Fruit fly (Drosophila melanogaster): ENCODE results near the gene His2Av.

Gene His2Av

dm6 chr3R:26888086-26888724, 21.5 kb downstream of the His2Av start (continued):
- no peak for TF ChIP-seq CG34224 (GFP tag; IDR thresholded peaks at IDR 0.05; ENCODE audit: partially characterized antibody)
- TF ChIP-seq br (optimal IDR thresholded peaks at IDR 0.05) = no peak
- no peak for TF ChIP-seq gt (GFP tag; IDR thresholded peaks at IDR 0.05)
- TF ChIP-seq Optix (GFP tag; IDR thresholded peaks at IDR 0.05) = no peak
- no peak for TF ChIP-seq NK7.1 (GFP tag; optimal IDR thresholded peaks at IDR 0.05)
- TF ChIP-seq CG14860 (GFP tag; IDR thresholded peaks at IDR 0.05; ENCODE audit: partially characterized antibody) = no peak
- TF ChIP-seq CG2202 (tag; optimal IDR thresholded peaks at IDR 0.05) = no peak
- TF ChIP-seq CG2116 (GFP tag; optimal IDR thresholded peaks at IDR 0.05) = no peak
- TF ChIP-seq lab (GFP tag; optimal IDR thresholded peaks at IDR 0.05) = peak; percentile 57
- TF ChIP-seq sisA (GFP tag; IDR thresholded peaks at IDR 0.05) = no peak
- TF ChIP-seq CG17361 (GFP tag; IDR thresholded peaks at IDR 0.05) = peak; percentile 68
- TF ChIP-seq psq (GFP tag; optimal IDR thresholded peaks at IDR 0.05) = no peak
- peak; percentile 89 for TF ChIP-seq cad (GFP tag; optimal IDR thresholded peaks at IDR 0.05)
- TF ChIP-seq tgo (GFP tag; IDR thresholded peaks at IDR 0.05) = peak; percentile 57; the same call in 2 of the 3 replicates
- TF ChIP-seq CG14667 (GFP tag; IDR thresholded peaks at IDR 0.05) = no peak
- TF ChIP-seq Six4 (GFP tag; optimal IDR thresholded peaks at IDR 0.05) = no peak
- peak; percentile 27 for TF ChIP-seq CG12769 (tag; optimal IDR thresholded peaks at IDR 0.05)
- peak; percentile 55; the same call in 1 of the 2 replicates for TF ChIP-seq CG6689 (GFP tag; IDR thresholded peaks at IDR 0.05)
- TF ChIP-seq Deaf1 (tag; optimal IDR thresholded peaks at IDR 0.05) = peak; percentile 27
- TF ChIP-seq CG2712 (tag; optimal IDR thresholded peaks at IDR 0.05) = peak; percentile 56
- TF ChIP-seq CG8765 (GFP tag; IDR thresholded peaks at IDR 0.05) = no peak
- peak; percentile 42; the same call in 1 of the 3 replicates for TF ChIP-seq so (GFP tag; IDR thresholded peaks at IDR 0.05)
- TF ChIP-seq Fer3 (tag; optimal IDR thresholded peaks at IDR 0.05) = peak; percentile 5
- TF ChIP-seq CG17328 (GFP tag; IDR thresholded peaks at IDR 0.05) = 0 out of 2 replicates have a peak, but pooled peaks have one; percentile 31
- no peak for TF ChIP-seq dati (GFP tag; IDR thresholded peaks at IDR 0.05)
- no peak for TF ChIP-seq emc (GFP tag; optimal IDR thresholded peaks at IDR 0.05)
- peak; percentile 48; the same call in 1 of the 2 replicates for TF ChIP-seq Rfx (GFP tag; IDR thresholded peaks at IDR 0.05)
- no peak for TF ChIP-seq unc-4 (GFP tag; IDR thresholded peaks at IDR 0.05; ENCODE audit: partially characterized antibody)
- no peak for TF ChIP-seq CG14965 (GFP tag; optimal IDR thresholded peaks at IDR 0.05; ENCODE audit: borderline replicate concordance)
- TF ChIP-seq pan (optimal IDR thresholded peaks at IDR 0.05) = no peak
- TF ChIP-seq pan (GFP tag; optimal IDR thresholded peaks at IDR 0.05 in 1 of 2, IDR thresholded peaks at IDR 0.05 in 1 of 2) = peak in 1 of 2 experiments; percentile 62
- peak; percentile 21 for TF ChIP-seq Camta (GFP tag; optimal IDR thresholded peaks at IDR 0.05)
- TF ChIP-seq yki (optimal IDR thresholded peaks at IDR 0.05) = no peak
- no peak for TF ChIP-seq CG11085 (GFP tag; IDR thresholded peaks at IDR 0.05)
- no peak for TF ChIP-seq Lpt (GFP tag; optimal IDR thresholded peaks at IDR 0.05)
- no peak for TF ChIP-seq tio (GFP tag; optimal IDR thresholded peaks at IDR 0.05)
- TF ChIP-seq bcd (GFP tag; optimal IDR thresholded peaks at IDR 0.05) = peak; percentile 4
- TF ChIP-seq CG42726 (GFP tag; IDR thresholded peaks at IDR 0.05; ENCODE audit: partially characterized antibody) = no peak
- no peak for TF ChIP-seq CG33213 (GFP tag; optimal IDR thresholded peaks at IDR 0.05)
- peak; percentile 13 for TF ChIP-seq gro (GFP tag; optimal IDR thresholded peaks at IDR 0.05)
- TF ChIP-seq otp (GFP tag; IDR thresholded peaks at IDR 0.05) = no peak
- TF ChIP-seq CG17385 (GFP tag; optimal IDR thresholded peaks at IDR 0.05) = peak; percentile 55
- TF ChIP-seq bbx (GFP tag; IDR thresholded peaks at IDR 0.05; ENCODE audit: partially characterized antibody) = no peak
- peak; percentile 24 for TF ChIP-seq CG1529 (GFP tag; optimal IDR thresholded peaks at IDR 0.05)
- TF ChIP-seq CG31388 (GFP tag; optimal IDR thresholded peaks at IDR 0.05) = no peak
- peak; percentile 31 for TF ChIP-seq CG12299 (tag; optimal IDR thresholded peaks at IDR 0.05)
- no peak for TF ChIP-seq CG13287 (GFP tag; IDR thresholded peaks at IDR 0.05; ENCODE audit: partially characterized antibody)
- TF ChIP-seq Antp (GFP tag; optimal IDR thresholded peaks at IDR 0.05) = no peak
- peak; percentile 30; the same call in 1 of the 2 replicates for TF ChIP-seq Oaz (GFP tag; IDR thresholded peaks at IDR 0.05)
- TF ChIP-seq CG15073 (GFP tag; optimal IDR thresholded peaks at IDR 0.05) = no peak
- no peak for TF ChIP-seq GATAe (GFP tag; conservative IDR thresholded peaks at IDR 0.05)
- no peak for TF ChIP-seq CG11723 (GFP tag; optimal IDR thresholded peaks at IDR 0.05)
